Worm (Caenorhabditis elegans) whole organism, L1 larva: ENCODE results near the gene Y42A5A.3.
A peak's percentile ranks its signal among the peaks of the same experiment; 100 is the strongest.

ENCODE experiments used
- F16B12.6 ChIP-seq: fragments of 150-350 bp; optimal IDR thresholded peaks from 2 replicates; lab custom pipeline; 2014; ENCODE audit warnings: missing biosample characterization, missing genetic modification characterization
- alr-1 ChIP-seq: fragments of 200-800 bp; sonication (Bioruptor generic); optimal IDR thresholded peaks from 2 replicates; lab custom pipeline; 2018; ENCODE audit warnings: borderline replicate concordance, mild to moderate bottlenecking, missing genetic modification characterization, missing compliant biosample characterization
- ama-1 ChIP-seq: fragments of 150-350 bp; optimal IDR thresholded peaks from 2 replicates; lab custom pipeline; 2014
- ceh-8 ChIP-seq: fragments of 200-800 bp; sonication (Bioruptor generic); optimal IDR thresholded peaks from 2 replicates; lab custom pipeline; 2018; ENCODE audit warnings: mild to moderate bottlenecking, missing genetic modification characterization, moderate library complexity, missing compliant biosample characterization
- dpl-1 ChIP-seq, 3 experiments: fragments of 150-350 bp in 2 of 3; sonication (generic microtip) in 1 of 3; optimal IDR thresholded peaks; 2 replicates each; lab custom pipeline; 2014 to 2017; ENCODE audit warnings: missing biosample characterization in 3 of 3, missing genetic modification characterization in 3 of 3, missing genetic modification reagents in 3 of 3
- dsc-1 ChIP-seq: sonication (generic microtip); optimal IDR thresholded peaks from 2 replicates; lab custom pipeline; 2016; ENCODE audit warnings: mild to moderate bottlenecking, missing genetic modification characterization, missing compliant biosample characterization
- efl-1 ChIP-seq, 4 experiments: fragments of 150-350 bp; optimal IDR thresholded peaks in 3 of 4; peaks in 1 of 4; 1 replicate in 1 of 4; 2 replicates in 3 of 4; lab custom pipeline; 2014; ENCODE audit warnings: missing biosample characterization in 2 of 4, missing genetic modification characterization in 2 of 4, missing genetic modification reagents in 2 of 4
- fkh-10 ChIP-seq: sonication (generic microtip); optimal IDR thresholded peaks from 2 replicates; lab custom pipeline; 2017; ENCODE audit warnings: missing biosample characterization, missing genetic modification reagents, missing genetic modification characterization
- fkh-4 ChIP-seq: sonication (generic microtip); optimal IDR thresholded peaks from 2 replicates; lab custom pipeline; 2016; ENCODE audit warnings: missing compliant biosample characterization, missing genetic modification characterization, borderline replicate concordance
- fkh-8 ChIP-seq: sonication (generic microtip); optimal IDR thresholded peaks from 2 replicates; lab custom pipeline; 2016; ENCODE audit warnings: mild to moderate bottlenecking, missing genetic modification characterization, missing compliant biosample characterization
- fos-1 ChIP-seq: fragments of 150-350 bp; optimal IDR thresholded peaks from 2 replicates; lab custom pipeline; 2014; ENCODE audit warnings: missing biosample characterization, missing genetic modification characterization
- grh-1 ChIP-seq: fragments of 200-800 bp; sonication (Bioruptor generic); IDR thresholded peaks from 2 replicates; pipeline ENCODE4 v1.3.6; 2022; ENCODE audit warnings: missing genetic modification reagents, missing genetic modification characterization, missing compliant biosample characterization
- hpl-2 ChIP-seq: fragments of 150-350 bp; optimal IDR thresholded peaks from 2 replicates; lab custom pipeline; 2014; ENCODE audit warnings: missing biosample characterization, missing genetic modification reagents, missing genetic modification characterization
- jun-1 ChIP-seq: fragments of 150-350 bp; optimal IDR thresholded peaks from 2 replicates; lab custom pipeline; 2014; ENCODE audit warnings: missing biosample characterization, missing genetic modification reagents, missing genetic modification characterization
- lin-13 ChIP-seq: fragments of 150-350 bp; optimal IDR thresholded peaks from 2 replicates; lab custom pipeline; 2014; ENCODE audit warnings: missing biosample characterization, missing genetic modification reagents, missing genetic modification characterization
- lin-14 ChIP-seq: fragments of 200-800 bp; sonication (Bioruptor generic); optimal IDR thresholded peaks from 2 replicates; lab custom pipeline; 2018; ENCODE audit warnings: mild to moderate bottlenecking, missing genetic modification characterization, moderate library complexity, missing compliant biosample characterization
- lin-39 ChIP-seq: fragments of 150-350 bp; optimal IDR thresholded peaks from 2 replicates; lab custom pipeline; 2014; ENCODE audit warnings: missing biosample characterization, missing genetic modification reagents, missing genetic modification characterization
- lsy-2 ChIP-seq, 2 experiments: fragments of 150-350 bp; optimal IDR thresholded peaks; 2 replicates each; lab custom pipeline; 2014; ENCODE audit warnings: missing biosample characterization in 2 of 2, missing genetic modification characterization in 2 of 2
- mep-1 ChIP-seq: fragments of 150-350 bp; optimal IDR thresholded peaks from 2 replicates; lab custom pipeline; 2014; ENCODE audit warnings: missing biosample characterization, missing genetic modification characterization
- nhr-11 ChIP-seq: fragments of 150-350 bp; optimal IDR thresholded peaks from 2 replicates; lab custom pipeline; 2014; ENCODE audit warnings: missing biosample characterization, missing genetic modification characterization
- nhr-12 ChIP-seq: sonication (generic microtip); optimal IDR thresholded peaks from 2 replicates; lab custom pipeline; 2017; ENCODE audit warnings: missing biosample characterization, missing genetic modification characterization
- nhr-20 ChIP-seq: sonication (generic microtip); optimal IDR thresholded peaks from 2 replicates; lab custom pipeline; 2016; ENCODE audit warnings: mild to moderate bottlenecking, missing genetic modification characterization, missing compliant biosample characterization
- nhr-237 ChIP-seq: fragments of 150-350 bp; optimal IDR thresholded peaks from 2 replicates; lab custom pipeline; 2014; ENCODE audit warnings: missing biosample characterization, missing genetic modification characterization
- nhr-47 ChIP-seq: sonication (generic microtip); optimal IDR thresholded peaks from 2 replicates; lab custom pipeline; 2016; ENCODE audit warnings: mild to moderate bottlenecking, missing genetic modification characterization, moderate library complexity, missing compliant biosample characterization
- nhr-71 ChIP-seq: sonication (generic microtip); optimal IDR thresholded peaks from 2 replicates; lab custom pipeline; 2016; ENCODE audit warnings: mild to moderate bottlenecking, missing genetic modification characterization, moderate library complexity, missing compliant biosample characterization
- nhr-76 ChIP-seq: sonication (generic microtip); optimal IDR thresholded peaks from 2 replicates; lab custom pipeline; 2017; ENCODE audit warnings: missing biosample characterization, missing genetic modification characterization
- nhr-77 ChIP-seq: fragments of 150-350 bp; optimal IDR thresholded peaks from 2 replicates; lab custom pipeline; 2014; ENCODE audit warnings: missing biosample characterization, missing genetic modification characterization
- nhr-84 ChIP-seq: sonication (generic microtip); optimal IDR thresholded peaks from 2 replicates; lab custom pipeline; 2017; ENCODE audit warnings: missing biosample characterization, missing genetic modification characterization
- nhr-85 ChIP-seq: sonication (generic microtip); peaks from one replicate; lab custom pipeline; 2016; ENCODE audit warnings: missing genetic modification characterization, inconsistent platforms, missing compliant biosample characterization
- pax-3 ChIP-seq: fragments of 200-800 bp; sonication (Bioruptor generic); optimal IDR thresholded peaks from 2 replicates; lab custom pipeline; 2018; ENCODE audit warnings: mild to moderate bottlenecking, missing genetic modification characterization, moderate library complexity, missing compliant biosample characterization
- pqm-1 ChIP-seq: sonication (generic microtip); optimal IDR thresholded peaks from 3 replicates; lab custom pipeline; 2017; ENCODE audit warnings: missing biosample characterization, missing genetic modification characterization
- skn-1 ChIP-seq: fragments of 150-350 bp; optimal IDR thresholded peaks from 2 replicates; lab custom pipeline; 2014; ENCODE audit warnings: missing biosample characterization, missing genetic modification characterization
- snpc-4 ChIP-seq: fragments of 150-350 bp; optimal IDR thresholded peaks from 2 replicates; lab custom pipeline; 2014; ENCODE audit warnings: missing biosample characterization, missing genetic modification characterization
- snu-23 ChIP-seq: sonication (generic microtip); optimal IDR thresholded peaks from 2 replicates; lab custom pipeline; 2016; ENCODE audit warnings: missing genetic modification characterization, missing compliant biosample characterization
- sox-4 ChIP-seq: sonication (generic microtip); optimal IDR thresholded peaks from 2 replicates; lab custom pipeline; 2016; ENCODE audit warnings: missing genetic modification characterization, missing compliant biosample characterization
- sptf-1 ChIP-seq: fragments of 150-350 bp; optimal IDR thresholded peaks from 2 replicates; lab custom pipeline; 2014; ENCODE audit warnings: missing biosample characterization, missing genetic modification characterization
- swsn-7 ChIP-seq: sonication (generic microtip); optimal IDR thresholded peaks from 2 replicates; lab custom pipeline; 2016; ENCODE audit warnings: missing genetic modification characterization, missing compliant biosample characterization
- tbx-2 ChIP-seq: sonication (generic microtip); optimal IDR thresholded peaks from 2 replicates; lab custom pipeline; 2016; ENCODE audit warnings: missing genetic modification characterization, missing compliant biosample characterization
- unc-62 ChIP-seq: fragments of 150-350 bp; optimal IDR thresholded peaks from 2 replicates; lab custom pipeline; 2014; ENCODE audit warnings: missing biosample characterization, missing genetic modification reagents, missing genetic modification characterization
- vab-15 ChIP-seq: sonication (generic microtip); optimal IDR thresholded peaks from 2 replicates; lab custom pipeline; 2017; ENCODE audit warnings: missing genotype, mild to moderate bottlenecking, missing genetic modification characterization, missing compliant biosample characterization
- xbp-1 ChIP-seq: sonication (generic microtip); optimal IDR thresholded peaks from 2 replicates; lab custom pipeline; 2016; ENCODE audit warnings: missing genetic modification characterization, missing compliant biosample characterization
- ztf-11 ChIP-seq, 2 experiments: sonication (generic microtip); optimal IDR thresholded peaks; 2 replicates each; lab custom pipeline; 2016 to 2017; ENCODE audit warnings: missing genetic modification characterization in 2 of 2, missing biosample characterization in 1 of 2, missing compliant biosample characterization in 1 of 2

Y42A5A.3 gene

DNA sequence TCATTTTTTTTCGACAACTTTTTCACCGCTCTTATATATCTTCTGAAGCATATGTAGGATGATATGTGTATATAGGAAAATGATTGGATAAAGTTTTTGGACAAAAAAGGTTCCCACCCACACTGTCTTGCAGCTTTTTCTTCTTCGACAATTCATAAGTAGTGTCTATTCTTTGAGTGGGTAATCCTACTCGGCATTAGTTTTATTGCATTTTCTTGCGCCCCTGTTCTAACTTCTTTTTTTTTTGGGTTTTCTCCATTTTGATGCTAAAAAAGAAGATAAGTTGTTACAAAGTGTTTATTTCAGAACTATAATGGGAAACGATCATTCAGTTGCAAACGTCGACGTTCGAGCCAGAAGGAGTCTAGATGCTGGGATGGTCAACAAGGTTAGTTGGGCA lies 38.5 kb upstream of the Y42A5A.3 start, which contains the start of gene glb-3:
glb-3 (plus strand) TSS at position 301 of the 400 bp plus-strand sequence.
- TF ChIP-seq fkh-4 (tag; lab: Kevin White, UChicago) = no peak
- no peak for TF ChIP-seq lin-14
- TF ChIP-seq xbp-1 (tag; lab: Kevin White, UChicago) = no peak

DNA sequence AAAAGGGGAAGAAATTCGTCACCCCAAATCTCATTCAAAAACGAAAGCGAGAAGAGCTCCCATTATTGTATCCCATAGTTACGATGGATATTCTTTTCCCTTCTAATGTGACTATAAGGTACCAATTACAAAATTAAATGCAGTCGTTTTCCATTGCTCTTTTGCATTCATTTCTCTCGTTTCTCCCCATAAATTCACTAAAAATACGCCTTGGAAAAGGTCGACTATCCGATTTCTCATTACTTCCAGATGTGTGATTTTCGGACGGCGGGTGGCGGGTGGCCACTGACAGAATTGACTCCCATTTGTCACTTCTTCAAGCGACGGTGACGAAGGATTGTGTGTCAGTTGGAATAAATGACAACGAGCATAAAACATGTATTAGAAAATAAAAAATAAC lies 37.7 kb upstream of the Y42A5A.3 start:
- TF ChIP-seq ceh-8 (no peak), dsc-1 (tag; lab: Kevin White, UChicago) (peak; percentile 96), fkh-4 (tag; lab: Kevin White, UChicago) (peak; percentile 78)

DNA sequence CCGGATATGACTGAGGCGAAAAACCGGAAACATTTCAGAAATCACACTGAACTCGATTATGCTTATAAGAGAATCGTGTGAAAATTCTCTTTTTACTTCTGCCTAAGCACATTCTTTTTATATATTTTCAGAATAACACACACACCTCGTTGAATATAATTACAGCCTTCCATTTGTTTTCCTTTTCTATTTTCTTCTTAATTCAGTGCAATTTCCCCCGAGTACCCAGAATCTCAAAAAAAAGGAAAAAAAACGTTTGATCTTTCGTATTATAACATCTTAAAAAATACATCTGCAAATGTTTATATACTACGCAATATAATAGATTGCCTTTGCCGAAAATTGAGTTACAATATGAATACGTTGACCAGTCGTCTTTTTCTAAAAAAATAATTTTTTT lies 36.0 kb upstream of the Y42A5A.3 start:
- TF ChIP-seq fkh-8 (tag; lab: Kevin White, UChicago) (peak; percentile 54), lin-14 (peak; percentile 6), fkh-4 (tag; lab: Kevin White, UChicago) (no peak), sox-4 (tag; lab: Kevin White, UChicago) (no peak), nhr-11 (tag; lab: Kevin White, UChicago) (peak; percentile 0), fos-1 (tag; lab: Kevin White, UChicago) (no peak), ama-1 (lab: Kevin White, UChicago) (no peak), nhr-47 (tag; lab: Kevin White, UChicago) (no peak), nhr-84 (no peak), unc-62 (GFP tag; lab: Kevin White, UChicago) (no peak), nhr-71 (peak; percentile 21)

DNA sequence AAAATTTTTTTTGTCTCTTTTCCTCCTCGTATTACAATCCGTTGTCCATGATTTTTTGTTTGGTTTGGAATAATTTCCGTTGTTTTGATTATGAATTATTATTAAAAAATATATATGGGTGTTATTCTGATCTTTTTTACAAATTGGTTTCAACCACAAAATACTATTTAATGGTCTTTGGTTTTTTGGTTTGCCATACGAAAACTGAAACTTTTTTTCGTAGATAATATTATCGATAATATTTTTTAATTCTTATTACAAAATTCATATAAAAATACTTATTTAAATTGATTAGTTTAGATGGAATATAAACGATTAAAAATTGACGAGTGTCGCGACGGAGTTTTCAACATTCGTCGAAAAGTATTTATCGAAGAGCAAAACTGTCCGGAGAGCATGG lies 31.4 kb upstream of the Y42A5A.3 start, which contains the start of gene jmjd-5:
jmjd-5 (plus strand) TSS at position 301 of the 400 bp plus-strand sequence.
- TF ChIP-seq fkh-10 = no peak
- TF ChIP-seq ama-1 (lab: Kevin White, UChicago) = no peak
- TF ChIP-seq dpl-1 (GFP tag; optimal IDR thresholded peaks at IDR 0.05; lab: Kevin White, UChicago) = no peak
- TF ChIP-seq alr-1 (tag; lab: Kevin White, UChicago) = no peak
- no peak for TF ChIP-seq ztf-11 (tag; optimal IDR thresholded peaks at IDR 0.05; lab: Kevin White, UChicago)
- TF ChIP-seq F16B12.6 (tag; lab: Kevin White, UChicago) = no peak
- no peak for TF ChIP-seq nhr-20 (tag; lab: Kevin White, UChicago)
- no peak for TF ChIP-seq snu-23 (GFP tag; lab: Kevin White, UChicago)
- TF ChIP-seq grh-1 (GFP tag; lab: Robert Waterston, UW) = no peak

DNA sequence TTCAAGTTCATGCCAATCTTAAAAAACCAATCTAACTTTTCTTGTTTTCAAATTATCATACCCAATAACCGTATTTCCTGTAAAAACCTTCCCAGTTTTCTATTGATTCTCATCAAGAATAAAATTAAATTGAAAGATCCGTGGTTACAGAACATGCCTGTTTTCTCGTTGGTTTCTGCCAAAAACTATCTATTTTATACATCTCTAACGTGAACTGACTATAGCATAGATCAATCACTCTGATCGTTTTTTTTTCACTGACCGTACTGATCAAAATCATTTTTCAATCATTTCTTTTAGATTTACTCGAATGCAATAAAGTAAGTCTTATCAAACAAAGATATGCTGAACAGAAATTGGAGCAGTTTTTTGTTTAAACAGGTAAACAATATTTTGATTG lies 29.1 kb upstream of the Y42A5A.3 start, which contains the start of gene C06H2.2:
C06H2.2 (plus strand) TSS at position 301 of the 400 bp plus-strand sequence.
- TF ChIP-seq dpl-1 (GFP tag; optimal IDR thresholded peaks at IDR 0.05; lab: Kevin White, UChicago) = no peak
- TF ChIP-seq mep-1 (tag; lab: Kevin White, UChicago) = no peak
- no peak for TF ChIP-seq skn-1
- TF ChIP-seq swsn-7 (tag; lab: Kevin White, UChicago) = no peak
- no peak for TF ChIP-seq efl-1 (optimal IDR thresholded peaks at IDR 0.05; lab: Kevin White, UChicago)
- peak in 1 of 2 experiments; percentile 71 for TF ChIP-seq efl-1 (GFP tag; optimal IDR thresholded peaks at IDR 0.05 in 1 of 2; lab: Kevin White, UChicago)
- no peak for TF ChIP-seq lsy-2 (tag; optimal IDR thresholded peaks at IDR 0.05; lab: Kevin White, UChicago)
- no peak for TF ChIP-seq nhr-237 (tag; lab: Kevin White, UChicago)

DNA sequence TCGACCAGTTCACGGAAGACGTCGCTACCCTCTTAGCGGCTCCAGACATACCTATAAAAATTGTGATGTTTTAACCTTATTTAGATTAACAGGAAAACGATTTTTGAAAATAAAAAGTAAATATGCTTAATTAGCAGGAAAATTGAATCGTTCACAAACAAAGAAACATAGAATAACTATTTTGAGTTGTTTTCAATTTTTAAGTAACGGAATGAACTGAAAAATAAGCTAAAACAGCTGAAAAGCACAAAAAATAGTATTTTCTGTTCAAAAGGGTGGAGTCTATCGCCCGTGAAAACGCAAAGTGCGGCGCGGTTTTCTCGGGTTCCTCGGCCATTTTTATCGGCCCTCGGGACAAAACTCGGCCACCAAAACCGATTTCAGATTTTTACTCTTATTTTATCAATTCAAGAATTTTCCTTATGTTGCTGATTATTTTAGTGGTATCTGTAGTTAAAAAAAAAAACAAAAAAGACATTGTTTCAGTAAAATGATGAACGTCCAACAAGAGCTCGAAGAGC lies 28.1 kb upstream of the Y42A5A.3 start, which contains the start of the genes atp-5 and lmtr-3:
atp-5 (minus strand) TSS at position 51 of the 521 bp plus-strand sequence.
lmtr-3 (plus strand) TSS at position 370 of the 521 bp plus-strand sequence.
- TF ChIP-seq fos-1 (tag; lab: Kevin White, UChicago) = no peak
- no peak for TF ChIP-seq nhr-84
- TF ChIP-seq lin-13 (GFP tag; lab: Kevin White, UChicago) = peak; percentile 59
- no peak for TF ChIP-seq sptf-1
- TF ChIP-seq nhr-77 = peak; percentile 16
- TF ChIP-seq hpl-2 (GFP tag; lab: Kevin White, UChicago) = no peak
- no peak for TF ChIP-seq vab-15 (tag; lab: Kevin White, UChicago)
- TF ChIP-seq nhr-20 (tag; lab: Kevin White, UChicago) = peak; percentile 78
- TF ChIP-seq snpc-4 (tag; lab: Kevin White, UChicago) = peak; percentile 63
- TF ChIP-seq pqm-1 = no peak
- peak; percentile 68 for TF ChIP-seq pax-3
- no peak for TF ChIP-seq alr-1 (tag; lab: Kevin White, UChicago)
- peak; percentile 80 for TF ChIP-seq tbx-2 (tag; lab: Kevin White, UChicago)
- no peak for TF ChIP-seq nhr-12 (tag; lab: Kevin White, UChicago)
- TF ChIP-seq lin-39 (tag; lab: Kevin White, UChicago) = peak; percentile 19
- TF ChIP-seq F16B12.6 (tag; lab: Kevin White, UChicago) = no peak
- TF ChIP-seq nhr-85 (tag; lab: Kevin White, UChicago) = peak; percentile 88
- TF ChIP-seq nhr-76 (tag; lab: Kevin White, UChicago) = no peak
- no peak for TF ChIP-seq ceh-8
- TF ChIP-seq jun-1 (tag; lab: Kevin White, UChicago) = peak; percentile 54
- peak; percentile 81 for TF ChIP-seq nhr-47 (tag; lab: Kevin White, UChicago)
